Worm (Caenorhabditis elegans): ENCODE measurements around the gene smf-1.

Gene smf-1

DNA sequence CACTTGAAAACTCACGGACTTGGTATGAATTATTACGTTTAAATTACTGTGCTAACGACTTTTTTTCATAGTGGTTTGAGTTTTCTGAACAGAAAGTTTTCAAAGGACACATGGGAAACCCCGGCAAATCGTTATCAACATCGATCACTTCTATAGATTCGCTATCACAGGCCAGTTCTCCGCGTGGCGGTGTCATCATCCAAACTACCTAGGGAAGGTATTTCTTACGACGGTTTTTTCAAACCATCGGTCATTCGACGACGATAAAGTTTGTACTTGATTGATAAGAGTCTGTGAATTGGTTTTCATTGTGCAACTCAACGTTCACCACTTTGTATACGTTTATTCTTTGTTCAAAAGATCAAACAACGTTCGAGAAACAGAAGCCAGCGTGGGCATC lies 21.7 kb upstream of the smf-1 start (continued):
- TF ChIP-seq snpc-3.4 (tag; optimal IDR thresholded peaks at IDR 0.05) = no peak
- no peak for TF ChIP-seq unc-130 (GFP tag; optimal IDR thresholded peaks at IDR 0.05)
- TF ChIP-seq xnd-1 (tag; optimal IDR thresholded peaks at IDR 0.05) = no peak
- TF ChIP-seq nfya-1 (tag; optimal IDR thresholded peaks at IDR 0.05; ENCODE audit: borderline replicate concordance, insufficient read depth) = no peak
- TF ChIP-seq nhr-80 (tag; optimal IDR thresholded peaks at IDR 0.05) = peak; percentile 93
- no peak for TF ChIP-seq atf-7 (tag; optimal IDR thresholded peaks at IDR 0.05)
- no peak for TF ChIP-seq dpl-1 (GFP tag; optimal IDR thresholded peaks at IDR 0.05)
- TF ChIP-seq T26A5.8 (tag; optimal IDR thresholded peaks at IDR 0.05) = no peak
- no peak for TF ChIP-seq efl-1 (GFP tag; optimal IDR thresholded peaks at IDR 0.05)
- TF ChIP-seq ztf-28 (GFP tag; IDR thresholded peaks at IDR 0.05) = no peak
- TF ChIP-seq F23B12.7 (tag; optimal IDR thresholded peaks at IDR 0.05; ENCODE audit: insufficient read depth) = no peak
- TF ChIP-seq rcor-1 (GFP tag; IDR thresholded peaks at IDR 0.05) = no peak
- no peak for TF ChIP-seq akir-1 (GFP tag; optimal IDR thresholded peaks at IDR 0.05)
- no peak for TF ChIP-seq nhr-27 (tag; optimal IDR thresholded peaks at IDR 0.05)
- no peak for TF ChIP-seq ceh-40 (GFP tag; IDR thresholded peaks at IDR 0.05)
- TF ChIP-seq B0019.2 (GFP tag; conservative IDR thresholded peaks at IDR 0.05) = no peak
- TF ChIP-seq K11D2.4 (GFP tag; IDR thresholded peaks at IDR 0.05) = no peak
- no peak for TF ChIP-seq Y67H2A.10 (GFP tag; conservative IDR thresholded peaks at IDR 0.05)
- TF ChIP-seq lir-1 (GFP tag; conservative IDR thresholded peaks at IDR 0.05) = no peak
- TF ChIP-seq hrde-1 (tag; optimal IDR thresholded peaks at IDR 0.05; ENCODE audit: borderline replicate concordance) = no peak
- no peak for TF ChIP-seq sdz-38 (tag; optimal IDR thresholded peaks at IDR 0.05)
- no peak for TF ChIP-seq aptf-2 (GFP tag; conservative IDR thresholded peaks at IDR 0.05)
- TF ChIP-seq cebp-2 (GFP tag; IDR thresholded peaks at IDR 0.05) = no peak
- TF ChIP-seq ceh-58 (GFP tag; IDR thresholded peaks at IDR 0.05) = no peak
- TF ChIP-seq hmg-20 (GFP tag; IDR thresholded peaks at IDR 0.05) = no peak

DNA sequence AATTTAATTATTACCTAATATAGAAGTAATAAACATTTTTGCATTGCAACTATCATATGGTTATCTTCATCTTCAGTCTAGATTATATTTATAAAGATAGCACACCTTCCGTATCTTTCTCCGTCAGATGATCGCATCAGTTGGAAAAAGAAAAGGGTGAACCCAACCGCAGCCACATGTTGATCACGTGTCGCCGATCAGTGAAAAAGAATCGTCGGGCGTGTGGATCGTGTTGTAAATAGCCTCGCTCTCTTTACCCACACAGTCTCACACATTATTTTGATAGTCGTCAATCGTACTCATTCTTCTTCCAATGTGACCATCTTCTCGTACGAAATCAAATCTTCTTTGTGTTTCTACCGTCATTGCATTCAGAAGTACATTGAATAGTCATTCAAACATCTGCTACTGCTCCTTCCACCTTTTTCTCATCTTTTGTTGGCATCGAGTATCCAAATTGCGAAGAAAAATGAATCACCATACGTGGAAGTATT lies 21.0 kb upstream of the smf-1 start:
- no peak for TF ChIP-seq snpc-1.1 (tag; optimal IDR thresholded peaks at IDR 0.05; ENCODE audit: insufficient read depth)
- TF ChIP-seq F23B12.7 (tag; optimal IDR thresholded peaks at IDR 0.05; ENCODE audit: insufficient read depth) = peak; percentile 4
- peak; percentile 48 for TF ChIP-seq ztf-3 (GFP tag; optimal IDR thresholded peaks at IDR 0.05)
- no peak for TF ChIP-seq snpc-3.4 (tag; optimal IDR thresholded peaks at IDR 0.05)
- peak; percentile 92 for TF ChIP-seq repo-1 (tag; optimal IDR thresholded peaks at IDR 0.05)
- TF ChIP-seq attf-3 (GFP tag; conservative IDR thresholded peaks at IDR 0.05) = no peak
- TF ChIP-seq cebp-2 (GFP tag; IDR thresholded peaks at IDR 0.05) = 0 out of 2 replicates have a peak, but pooled peaks have one; percentile 75
- TF ChIP-seq let-526 (GFP tag; IDR thresholded peaks at IDR 0.05) = peak; percentile 61; the same call in 1 of the 2 replicates
- no peak for TF ChIP-seq ceh-58 (GFP tag; IDR thresholded peaks at IDR 0.05)
- no peak for TF ChIP-seq mes-4 (tag; optimal IDR thresholded peaks at IDR 0.05)
- no peak for TF ChIP-seq bed-2 (GFP tag; IDR thresholded peaks at IDR 0.05)
- TF ChIP-seq K11D2.4 (GFP tag; IDR thresholded peaks at IDR 0.05) = peak; percentile 89
- no peak for TF ChIP-seq lsy-27 (tag; optimal IDR thresholded peaks at IDR 0.05; ENCODE audit: borderline replicate concordance, insufficient read depth)
- TF ChIP-seq nhr-80 (tag; optimal IDR thresholded peaks at IDR 0.05) = peak; percentile 81
- peak; percentile 74 for TF ChIP-seq madf-10 (tag; optimal IDR thresholded peaks at IDR 0.05)
- no peak for TF ChIP-seq rec-8 (tag; optimal IDR thresholded peaks at IDR 0.05)
- peak; percentile 88 for TF ChIP-seq C06A6.2 (GFP tag; conservative IDR thresholded peaks at IDR 0.05)
- peak; percentile 47; the same call in 1 of the 2 replicates for TF ChIP-seq mcd-1 (GFP tag; IDR thresholded peaks at IDR 0.05)
- no peak for TF ChIP-seq nfya-2 (GFP tag; IDR thresholded peaks at IDR 0.05)
- peak; percentile 77 for TF ChIP-seq B0035.1 (tag; optimal IDR thresholded peaks at IDR 0.05)
- TF ChIP-seq ceh-100 (GFP tag; IDR thresholded peaks at IDR 0.05) = peak; percentile 38; the same call in 1 of the 2 replicates
- TF ChIP-seq bed-1 (GFP tag; IDR thresholded peaks at IDR 0.05) = no peak
- TF ChIP-seq madf-6 (GFP tag; IDR thresholded peaks at IDR 0.05) = peak; percentile 32; the same call in 1 of the 2 replicates
- peak; percentile 71 for TF ChIP-seq K12H6.12 (tag; optimal IDR thresholded peaks at IDR 0.05)
- no peak for TF ChIP-seq T26A5.8 (tag; optimal IDR thresholded peaks at IDR 0.05)
- peak; percentile 8; the same call in 1 of the 2 replicates for TF ChIP-seq egrh-3 (GFP tag; IDR thresholded peaks at IDR 0.05)
- peak; percentile 59 for TF ChIP-seq hmg-1.2 (GFP tag; IDR thresholded peaks at IDR 0.05)
- TF ChIP-seq nhr-90 (tag; optimal IDR thresholded peaks at IDR 0.05) = peak; percentile 82
